Fruit fly (Drosophila melanogaster) whole organism: ENCODE results near the gene ifc.

Source experiments
- CG8478 ChIP-seq: fragments of >200 bp; optimal IDR thresholded peaks from 2 replicates; lab custom pipeline; 2018; ENCODE audit warnings: inconsistent platforms
- Dll ChIP-seq: fragments of >200 bp; optimal IDR thresholded peaks from 2 replicates; lab custom pipeline; 2017
- EcR ChIP-seq, 2 experiments: fragments of >200 bp; optimal IDR thresholded peaks; 2 replicates each; lab custom pipeline; 2017; ENCODE audit warnings: missing biosample characterization in 2 of 2, missing genetic modification characterization in 2 of 2, missing genetic modification reagents in 2 of 2
- pan ChIP-seq: fragments of >200 bp; optimal IDR thresholded peaks from 2 replicates; lab custom pipeline; 2017
- psq ChIP-seq: fragments of >200 bp; optimal IDR thresholded peaks from 2 replicates; lab custom pipeline; 2017
- usp ChIP-seq: fragments of >200 bp; optimal IDR thresholded peaks from 2 replicates; lab custom pipeline; 2017; ENCODE audit warnings: missing biosample characterization, missing genetic modification characterization, mixed read lengths

ifc gene

DNA sequence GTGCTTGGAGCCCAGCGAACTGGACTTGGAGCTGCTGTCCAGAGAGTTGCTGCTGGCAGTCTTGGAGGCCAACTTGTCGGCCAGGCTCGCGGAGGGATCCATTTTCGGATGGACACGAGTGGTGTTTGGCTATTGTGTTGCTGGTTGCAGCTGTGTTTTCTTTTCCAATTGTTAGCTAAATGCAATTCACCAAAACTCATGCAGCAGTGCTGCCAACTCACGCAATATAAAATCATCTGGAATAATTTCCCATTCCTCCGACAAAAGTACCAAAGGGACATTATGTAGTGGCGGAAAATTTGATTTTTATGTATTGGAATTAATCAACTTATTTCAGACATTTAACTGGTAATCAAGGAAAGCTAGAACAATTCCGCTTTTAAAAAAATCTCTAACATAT, 50.6 kb downstream of the ifc start, which contains the start of gene mtm:
Gene mtm (minus strand): TSS at position 306 of the 400 bp plus-strand sequence.
- TF ChIP-seq pan (lab: Kevin White, UChicago) (no peak), CG8478 (lab: Kevin White, UChicago) (no peak), psq (lab: Kevin White, UChicago) (no peak), Dll (lab: Kevin White, UChicago) (no peak), usp (GFP tag; lab: Kevin White, UChicago) (no peak), EcR (GFP tag; optimal IDR thresholded peaks at IDR 0.05; lab: Kevin White, UChicago) (no peak)

dm6 chr2L:6037830-6038229, 51.7 kb downstream of the ifc start, which contains the start of the genes CG9117 and CG31643:
TSS of gene CG9117 (minus strand) at chr2L:6037902.
TSS of gene CG31643 (plus strand) at chr2L:6038117.
- TF ChIP-seq pan (lab: Kevin White, UChicago): no peak
- no peak for TF ChIP-seq Dll (lab: Kevin White, UChicago)
- TF ChIP-seq usp (GFP tag; lab: Kevin White, UChicago): no peak
- TF ChIP-seq psq (lab: Kevin White, UChicago): no peak
- no peak for TF ChIP-seq EcR (GFP tag; optimal IDR thresholded peaks at IDR 0.05; lab: Kevin White, UChicago)
- TF ChIP-seq CG8478 (lab: Kevin White, UChicago): no peak
